Worm (Caenorhabditis elegans): ENCODE measurements around the gene cua-1.
A peak's percentile ranks its signal among the peaks of the same experiment; 100 is the strongest.
"Not testable (repeated sequence)": the region's sequence is repeated elsewhere in the genome, so short reads cannot be mapped to it uniquely, and the experiment has no call there.

cua-1 gene

ce11 chrIII:13448235-13448634 lies 6.9 kb downstream of the cua-1 start:
- TF ChIP-seq T26A8.4 (GFP tag; IDR thresholded peaks at IDR 0.05) (0 out of 2 replicates have a peak, but pooled peaks have one; percentile 16), madf-5 (GFP tag; IDR thresholded peaks at IDR 0.05) (0 out of 4 replicates have a peak, but pooled peaks of 1 of the 2 experiments have one; percentile 52), dmd-8 (GFP tag; IDR thresholded peaks at IDR 0.05) (0 out of 2 replicates have a peak, but pooled peaks have one; percentile 69), F44E2.7 (GFP tag; IDR thresholded peaks at IDR 0.05) (peak; percentile 58; the same call in 1 of the 2 replicates), arid-1 (GFP tag; conservative IDR thresholded peaks at IDR 0.05) (0 out of 2 replicates have a peak, but pooled peaks have one; percentile 5), Y48G9A.11 (GFP tag; IDR thresholded peaks at IDR 0.05) (peak; percentile 45; the same call in 1 of the 2 replicates), F26F4.8 (GFP tag; conservative IDR thresholded peaks at IDR 0.05) (0 out of 2 replicates have a peak, but pooled peaks have one; percentile 46), php-3 (GFP tag; IDR thresholded peaks at IDR 0.05) (peak; percentile 19; the same call in 1 of the 2 replicates), set-16 (GFP tag; IDR thresholded peaks at IDR 0.05) (peak; percentile 93), tra-1 (GFP tag; IDR thresholded peaks at IDR 0.05) (0 out of 2 replicates have a peak, but pooled peaks have one; percentile 42), snpc-1.2 (GFP tag; IDR thresholded peaks at IDR 0.05) (peak; percentile 51; the same call in 1 of the 2 replicates)

ce11 chrIII:13447439-13447838 lies 7.7 kb downstream of the cua-1 start:
- TF ChIP-seq tra-1 (GFP tag; IDR thresholded peaks at IDR 0.05) (peak; percentile 31; the same call in 1 of the 2 replicates), set-16 (GFP tag; IDR thresholded peaks at IDR 0.05) (0 out of 2 replicates have a peak, but pooled peaks have one; percentile 6), arid-1 (GFP tag; conservative IDR thresholded peaks at IDR 0.05) (peak; percentile 63; the same call in 1 of the 2 replicates), lin-38 (GFP tag; IDR thresholded peaks at IDR 0.05) (peak; percentile 48), Y48G9A.11 (GFP tag; IDR thresholded peaks at IDR 0.05) (peak; percentile 59; the same call in 1 of the 2 replicates), Y75B8A.6 (GFP tag; IDR thresholded peaks at IDR 0.05) (0 out of 2 replicates have a peak, but pooled peaks have one; percentile 22), Y105C5A.15 (GFP tag; IDR thresholded peaks at IDR 0.05) (0 out of 2 replicates have a peak, but pooled peaks have one; percentile 26), saeg-2 (GFP tag; IDR thresholded peaks at IDR 0.05) (0 out of 2 replicates have a peak, but pooled peaks have one; percentile 38), F26F4.8 (GFP tag; conservative IDR thresholded peaks at IDR 0.05) (0 out of 2 replicates have a peak, but pooled peaks have one; percentile 55), php-3 (GFP tag; IDR thresholded peaks at IDR 0.05) (0 out of 2 replicates have a peak, but pooled peaks have one; percentile 21), lim-7 (GFP tag; IDR thresholded peaks at IDR 0.05) (0 out of 2 replicates have a peak, but pooled peaks have one; percentile 44), egl-43 (GFP tag; IDR thresholded peaks at IDR 0.05) (peak; percentile 65; the same call in 1 of the 2 replicates), mdt-29 (GFP tag; IDR thresholded peaks at IDR 0.05) (peak; percentile 95), snpc-1.2 (GFP tag; IDR thresholded peaks at IDR 0.05) (peak; percentile 65), pha-4 (GFP tag; IDR thresholded peaks at IDR 0.05) (peak; percentile 81), ceh-44 (GFP tag; IDR thresholded peaks at IDR 0.05) (0 out of 2 replicates have a peak, but pooled peaks have one; percentile 41), lin-1 (GFP tag; IDR thresholded peaks at IDR 0.05) (0 out of 2 replicates have a peak, but pooled peaks have one; percentile 18), zfp-3 (GFP tag; conservative IDR thresholded peaks at IDR 0.05) (0 out of 2 replicates have a peak, but pooled peaks have one; percentile 62), vab-7 (GFP tag; IDR thresholded peaks at IDR 0.05) (peak; percentile 57; the same call in 1 of the 2 replicates), madf-5 (GFP tag; IDR thresholded peaks at IDR 0.05) (0 out of 4 replicates have a peak, but pooled peaks of 1 of the 2 experiments have one; percentile 61)
- TF ChIP-seq pha-4 (tag; optimal IDR thresholded peaks at IDR 0.05) = not testable (repeated sequence)

- TF ChIP-seq Y75B8A.6 (GFP tag; IDR thresholded peaks at IDR 0.05) (no peak), lin-38 (GFP tag; IDR thresholded peaks at IDR 0.05) (peak; percentile 40; the same call in 1 of the 2 replicates), spr-1 (tag; optimal IDR thresholded peaks at IDR 0.05) (no peak), madf-9 (GFP tag; conservative IDR thresholded peaks at IDR 0.05) (no peak), nhr-77 (tag; optimal IDR thresholded peaks at IDR 0.05) (peak; percentile 7), zip-2 (tag; optimal IDR thresholded peaks at IDR 0.05) (no peak), unc-130 (GFP tag; optimal IDR thresholded peaks at IDR 0.05) (no peak), dpl-1 (GFP tag; optimal IDR thresholded peaks at IDR 0.05) (peak; percentile 80), php-3 (GFP tag; IDR thresholded peaks at IDR 0.05) (no peak), pha-4 (GFP tag; IDR thresholded peaks at IDR 0.05) (no peak), pha-4 (tag; optimal IDR thresholded peaks at IDR 0.05) (no peak), daf-16 (GFP tag; optimal IDR thresholded peaks at IDR 0.05) (no peak), daf-16 (tag; optimal IDR thresholded peaks at IDR 0.05) (peak; percentile 37), hif-1 (tag; optimal IDR thresholded peaks at IDR 0.05) (peak in 1 of 2 experiments; percentile 64), lsy-2 (tag; optimal IDR thresholded peaks at IDR 0.05) (peak in 1 of 2 experiments; percentile 69), mes-2 (tag; optimal IDR thresholded peaks at IDR 0.05; ENCODE audit: poor library complexity, severe bottlenecking) (peak; percentile 88)
Observed at ce11 chrIII:13439415-13439814, 15.7 kb downstream of the cua-1 start, which contains the start of gene ciao-2B. ciao-2B (minus strand) TSS chrIII:13439544.

Measured in whole organism, L4 larva.